Worm (Caenorhabditis elegans) whole organism, L4 larva: Measurements from ENCODE around the gene sri-60.

Experiments
- D1046.2 ChIP-seq: fragments of 200-800 bp; sonication (Bioruptor generic); IDR thresholded peaks from 2 replicates; pipeline ENCODE4 v1.3.6; 2022; ENCODE audit warnings: missing genetic modification characterization, missing compliant biosample characterization
- F37D6.2 ChIP-seq: sonication (generic microtip); optimal IDR thresholded peaks from 2 replicates; lab custom pipeline; 2016; ENCODE audit warnings: mild to moderate bottlenecking, missing genetic modification characterization, missing compliant biosample characterization
- R02D3.7 ChIP-seq: fragments of 150-350 bp; sonication (generic microtip); optimal IDR thresholded peaks from 3 replicates; lab custom pipeline; 2014; ENCODE audit warnings: missing biosample characterization, missing genetic modification characterization
- T26A8.4 ChIP-seq: fragments of 200-800 bp; sonication (Bioruptor generic); IDR thresholded peaks from 2 replicates; pipeline ENCODE4 v1.3.6; 2022; ENCODE audit warnings: missing genetic modification characterization, missing compliant biosample characterization
- Y75B8A.6 ChIP-seq: fragments of 200-800 bp; sonication (Bioruptor generic); IDR thresholded peaks from 2 replicates; pipeline ENCODE4 v1.3.6; 2022; ENCODE audit warnings: missing genetic modification reagents, missing genetic modification characterization, missing compliant biosample characterization
- aha-1 ChIP-seq: fragments of 150-350 bp; peaks from one replicate; lab custom pipeline; 2014; ENCODE audit warnings: missing biosample characterization, missing genetic modification characterization
- daf-16 ChIP-seq, 3 experiments: sonication (generic microtip); optimal IDR thresholded peaks; 2 replicates each; lab custom pipeline; 2016 to 2017; ENCODE audit warnings: missing genetic modification characterization in 3 of 3, missing genetic modification reagents in 3 of 3, mild to moderate bottlenecking in 2 of 3, missing compliant biosample characterization in 2 of 3, missing biosample characterization in 1 of 3, moderate library complexity in 1 of 3
- daf-19 ChIP-seq: fragments of 200-800 bp; sonication (Bioruptor generic); conservative IDR thresholded peaks from 2 replicates; pipeline ENCODE4 v1.3.6; 2022; ENCODE audit warnings: missing genetic modification characterization, missing compliant biosample characterization
- duxl-1 ChIP-seq: sonication (generic microtip); optimal IDR thresholded peaks from 2 replicates; lab custom pipeline; 2016; ENCODE audit warnings: mild to moderate bottlenecking, missing genetic modification characterization, moderate library complexity, missing compliant biosample characterization; ENCODE audit not compliant: poor library complexity
- egl-27 ChIP-seq: sonication (generic microtip); optimal IDR thresholded peaks from 3 replicates; lab custom pipeline; 2017; ENCODE audit warnings: missing biosample characterization, missing genetic modification reagents, missing genetic modification characterization
- fos-1 ChIP-seq: fragments of 150-350 bp; optimal IDR thresholded peaks from 2 replicates; lab custom pipeline; 2014; ENCODE audit warnings: missing biosample characterization, missing genetic modification characterization
- gei-8 ChIP-seq: fragments of 200-800 bp; sonication (Bioruptor generic); optimal IDR thresholded peaks from 2 replicates; lab custom pipeline; 2018; ENCODE audit warnings: mild to moderate bottlenecking, missing genetic modification characterization, missing compliant biosample characterization
- hlh-11 ChIP-seq: fragments of 200-800 bp; sonication (Bioruptor generic); optimal IDR thresholded peaks from 2 replicates; lab custom pipeline; 2018; ENCODE audit warnings: mild to moderate bottlenecking, missing genetic modification characterization, missing compliant biosample characterization
- hlh-30 ChIP-seq: sonication (generic microtip); optimal IDR thresholded peaks from 2 replicates; lab custom pipeline; 2017; ENCODE audit warnings: antibody characterized with exemption, mild to moderate bottlenecking, missing genetic modification characterization, missing compliant biosample characterization; ENCODE audit not compliant: insufficient read depth
- lin-1 ChIP-seq: fragments of 200-800 bp; sonication (Bioruptor generic); IDR thresholded peaks from 2 replicates; pipeline ENCODE4 v1.3.6; 2022; ENCODE audit warnings: missing genetic modification reagents, missing genetic modification characterization, missing compliant biosample characterization
- lin-13 ChIP-seq: fragments of 150-350 bp; optimal IDR thresholded peaks from 2 replicates; lab custom pipeline; 2014; ENCODE audit warnings: missing biosample characterization, missing genetic modification reagents, missing genetic modification characterization
- lin-39 ChIP-seq: fragments of 150-350 bp; optimal IDR thresholded peaks from 2 replicates; lab custom pipeline; 2014; ENCODE audit warnings: missing biosample characterization, missing genetic modification reagents, missing genetic modification characterization
- madf-5 ChIP-seq, 2 experiments: fragments of 200-800 bp; sonication (Bioruptor generic); IDR thresholded peaks; 2 replicates each; pipeline ENCODE4 v1.3.6; 2022; ENCODE audit warnings: missing compliant biosample characterization in 2 of 2, missing genetic modification characterization in 2 of 2
- mdt-29 ChIP-seq: fragments of 200-800 bp; sonication (Bioruptor generic); IDR thresholded peaks from 2 replicates; pipeline ENCODE4 v1.3.6; 2022; ENCODE audit warnings: missing genetic modification reagents, missing genetic modification characterization, missing compliant biosample characterization
- mxl-3 ChIP-seq: fragments of 200-800 bp; sonication (Bioruptor generic); optimal IDR thresholded peaks from 2 replicates; lab custom pipeline; 2018; ENCODE audit warnings: mild to moderate bottlenecking, missing genetic modification characterization, missing compliant biosample characterization
- nhr-10 ChIP-seq: fragments of 150-350 bp; optimal IDR thresholded peaks from 2 replicates; lab custom pipeline; 2014; ENCODE audit warnings: missing biosample characterization, missing genetic modification characterization
- nhr-11 ChIP-seq: fragments of 150-350 bp; optimal IDR thresholded peaks from 2 replicates; lab custom pipeline; 2014; ENCODE audit warnings: missing biosample characterization, missing genetic modification characterization
- nhr-25 ChIP-seq: sonication (generic microtip); optimal IDR thresholded peaks from 2 replicates; lab custom pipeline; 2017; ENCODE audit warnings: missing genetic modification characterization, mild to moderate bottlenecking, missing compliant biosample characterization, antibody characterized with exemption, moderate library complexity, borderline replicate concordance; ENCODE audit not compliant: insufficient read depth
- nhr-42 ChIP-seq: fragments of 200-800 bp; sonication (Bioruptor generic); IDR thresholded peaks from 2 replicates; pipeline ENCODE4 v1.3.6; 2022; ENCODE audit warnings: missing genetic modification characterization, missing compliant biosample characterization
- php-3 ChIP-seq: fragments of 200-800 bp; sonication (Bioruptor generic); IDR thresholded peaks from 2 replicates; pipeline ENCODE4 v1.3.6; 2022; ENCODE audit warnings: missing genetic modification reagents, missing genetic modification characterization, missing compliant biosample characterization
- rbr-2 ChIP-seq: sonication (generic microtip); optimal IDR thresholded peaks from 2 replicates; lab custom pipeline; 2016; ENCODE audit warnings: missing genotype, missing genetic modification characterization, missing compliant biosample characterization
- set-16 ChIP-seq: fragments of 200-800 bp; sonication (Bioruptor generic); IDR thresholded peaks from 2 replicates; pipeline ENCODE4 v1.3.6; 2022; ENCODE audit warnings: missing genetic modification reagents, missing genetic modification characterization, missing compliant biosample characterization
- skn-1 ChIP-seq: fragments of 150-350 bp; optimal IDR thresholded peaks from 2 replicates; lab custom pipeline; 2014; ENCODE audit warnings: missing biosample characterization, missing genetic modification characterization
- snpc-1.2 ChIP-seq: fragments of 200-800 bp; sonication (Bioruptor generic); IDR thresholded peaks from 2 replicates; pipeline ENCODE4 v1.3.6; 2022; ENCODE audit warnings: missing genetic modification reagents, missing genetic modification characterization, missing compliant biosample characterization
- snpc-4 ChIP-seq: fragments of 150-350 bp; optimal IDR thresholded peaks from 2 replicates; lab custom pipeline; 2014; ENCODE audit warnings: missing biosample characterization, missing genetic modification characterization
- unc-130 ChIP-seq: sonication (generic microtip); optimal IDR thresholded peaks from 2 replicates; lab custom pipeline; 2016; ENCODE audit warnings: missing genetic modification reagents, missing genetic modification characterization, missing compliant biosample characterization
- unc-62 ChIP-seq, 3 experiments: fragments of 150-350 bp in 1 of 3; sonication (generic microtip); optimal IDR thresholded peaks in 2 of 3; peaks in 1 of 3; 1 replicate in 1 of 3; 2 replicates in 2 of 3; lab custom pipeline; 2014 to 2017; ENCODE audit warnings: missing biosample characterization in 3 of 3, missing genetic modification characterization in 3 of 3, missing genetic modification reagents in 3 of 3, missing genotype in 1 of 3
- zag-1 ChIP-seq: fragments of 150-350 bp; optimal IDR thresholded peaks from 2 replicates; lab custom pipeline; 2014; ENCODE audit warnings: missing biosample characterization, missing genetic modification characterization
- zfp-2 ChIP-seq: sonication (generic microtip); optimal IDR thresholded peaks from 2 replicates; lab custom pipeline; 2016; ENCODE audit warnings: mild to moderate bottlenecking, missing genetic modification characterization, missing compliant biosample characterization

Gene sri-60

ce11 chrII:2721992-2722391 is 19.3 kb upstream of the sri-60 start:
- no peak for TF ChIP-seq nhr-25 (tag; lab: Kevin White, UChicago)
- TF ChIP-seq hlh-11 (tag; lab: Kevin White, UChicago) = no peak
- no peak for TF ChIP-seq zag-1
- no peak for TF ChIP-seq R02D3.7 (tag; lab: Kevin White, UChicago)
- no peak for TF ChIP-seq D1046.2
- TF ChIP-seq Y75B8A.6 (GFP tag; lab: Robert Waterston, UW) = no peak
- no peak for TF ChIP-seq php-3 (GFP tag; lab: Robert Waterston, UW)
- TF ChIP-seq gei-8 (GFP tag; lab: Kevin White, UChicago) = no peak
- no peak for TF ChIP-seq lin-1 (GFP tag; lab: Robert Waterston, UW)
- no peak for TF ChIP-seq mdt-29
- TF ChIP-seq snpc-4 (tag; lab: Kevin White, UChicago) = no peak
- TF ChIP-seq duxl-1 (tag; lab: Kevin White, UChicago) = no peak
- TF ChIP-seq T26A8.4 = no peak

DNA sequence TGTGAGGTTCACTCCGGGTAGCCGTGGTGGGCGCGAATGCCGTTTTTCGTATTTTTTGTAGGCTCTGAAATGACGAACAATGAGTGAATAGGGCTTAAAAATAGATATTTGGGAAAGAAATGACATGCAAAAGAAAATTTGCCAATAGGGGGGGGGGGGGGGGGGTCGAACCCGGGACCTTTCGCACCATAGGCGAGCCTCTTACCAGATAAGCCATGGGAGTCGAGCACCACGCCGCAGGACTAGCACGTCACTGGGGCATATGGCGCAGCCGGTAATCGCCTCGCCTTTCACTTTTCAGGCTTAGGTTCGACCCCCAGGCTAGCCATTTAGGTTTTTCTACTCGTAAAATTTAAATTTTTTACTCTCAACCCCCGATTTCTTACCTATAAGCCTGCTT is 16.6 kb upstream of the sri-60 start:
- TF ChIP-seq unc-62 (GFP tag; optimal IDR thresholded peaks at IDR 0.05 in 1 of 2; lab: Kevin White, UChicago) = peak in 1 of 2 experiments; percentile 28
- no peak for TF ChIP-seq unc-62 (tag; optimal IDR thresholded peaks at IDR 0.05; lab: Kevin White, UChicago)
- TF ChIP-seq set-16 (GFP tag; lab: Robert Waterston, UW) = peak; percentile 87
- 0 out of 2 replicates have a peak, but pooled peaks have one; percentile 22 for TF ChIP-seq snpc-1.2 (GFP tag; lab: Robert Waterston, UW)
- TF ChIP-seq F37D6.2 (tag; lab: Kevin White, UChicago) = no peak

DNA sequence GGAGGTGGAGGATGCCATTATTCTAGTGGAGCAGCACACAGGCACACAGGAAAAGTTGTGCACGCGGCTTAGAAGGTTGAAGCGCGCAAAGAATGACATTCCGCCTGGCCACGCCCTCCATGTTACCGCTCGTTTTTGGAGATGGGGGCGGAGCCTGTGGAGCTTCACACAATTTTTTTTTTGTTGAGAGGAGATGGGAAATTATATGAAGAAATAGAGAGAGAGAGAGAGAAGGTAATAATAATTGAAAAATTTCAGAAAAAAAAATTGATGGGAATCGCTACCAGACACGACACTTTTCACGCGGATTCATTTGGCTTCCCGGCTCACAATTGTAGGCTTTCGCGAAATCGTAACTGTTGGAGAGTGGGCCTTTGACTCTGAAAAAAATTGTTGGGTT is 14.7 kb upstream of the sri-60 start, which contains the start of gene T05A8.3:
T05A8.3 (minus strand) TSS at position 101 of the 400 bp plus-strand sequence.
- TF ChIP-seq zfp-2 (tag; lab: Kevin White, UChicago) (no peak), rbr-2 (no peak), aha-1 (tag; lab: Kevin White, UChicago) (peak; percentile 12), set-16 (GFP tag; lab: Robert Waterston, UW) (0 out of 2 replicates have a peak, but pooled peaks have one; percentile 1), lin-39 (no peak)

ce11 chrII:2710919-2711318 is 8.3 kb upstream of the sri-60 start, which contains the start of gene T05A8.2:
T05A8.2 (minus strand) TSS chrII:2711019.
- TF ChIP-seq nhr-11 (tag; lab: Kevin White, UChicago) (no peak), unc-62 (GFP tag; optimal IDR thresholded peaks at IDR 0.05 in 1 of 2; lab: Kevin White, UChicago) (peak in 1 of 2 experiments; percentile 35), unc-62 (tag; optimal IDR thresholded peaks at IDR 0.05; lab: Kevin White, UChicago) (no peak), nhr-42 (GFP tag; lab: Robert Waterston, UW) (no peak)

DNA sequence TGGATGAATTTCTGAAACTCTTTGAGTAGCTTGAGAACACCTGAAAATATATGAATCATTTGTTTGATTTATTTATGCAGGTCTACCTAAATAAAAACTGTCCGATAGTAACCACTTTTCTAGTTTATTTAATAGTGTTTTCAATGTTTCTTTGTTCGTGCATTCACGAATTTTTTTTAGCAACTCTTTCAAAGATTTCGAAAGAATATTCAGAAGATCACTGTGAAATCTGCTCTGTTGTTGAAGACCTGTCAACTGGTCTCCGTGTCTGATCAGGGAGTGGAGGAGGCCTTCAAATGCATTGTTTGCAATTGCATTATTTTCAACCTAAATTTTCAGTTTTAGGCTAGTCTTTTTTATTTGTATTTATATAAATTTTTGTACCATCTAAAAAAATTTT is 7.3 kb upstream of the sri-60 start, which contains the start of gene T05A8.1:
T05A8.1 (minus strand) TSS at position 101 of the 400 bp plus-strand sequence.
- TF ChIP-seq egl-27 (tag; lab: Kevin White, UChicago) = no peak
- no peak for TF ChIP-seq mdt-29
- no peak for TF ChIP-seq nhr-42 (GFP tag; lab: Robert Waterston, UW)
- TF ChIP-seq hlh-30 = no peak
- TF ChIP-seq skn-1 = no peak
- no peak for TF ChIP-seq set-16 (GFP tag; lab: Robert Waterston, UW)
- TF ChIP-seq nhr-10 (tag; lab: Kevin White, UChicago) = no peak
- TF ChIP-seq gei-8 (GFP tag; lab: Kevin White, UChicago) = no peak
- no peak for TF ChIP-seq unc-130 (GFP tag; lab: Kevin White, UChicago)
- TF ChIP-seq nhr-25 (tag; lab: Kevin White, UChicago) = no peak
- no peak for TF ChIP-seq daf-19
- TF ChIP-seq mxl-3 = no peak
- TF ChIP-seq madf-5 (GFP tag; IDR thresholded peaks at IDR 0.05; lab: Robert Waterston, UW) = no peak
- TF ChIP-seq fos-1 = no peak
- no peak for TF ChIP-seq daf-16 (GFP tag; optimal IDR thresholded peaks at IDR 0.05; lab: Kevin White, UChicago)
- TF ChIP-seq daf-16 (tag; optimal IDR thresholded peaks at IDR 0.05; lab: Kevin White, UChicago) = no peak
- no peak for TF ChIP-seq D1046.2
- TF ChIP-seq lin-13 (GFP tag; lab: Kevin White, UChicago) = no peak
